Fruit fly (Drosophila melanogaster) whole organism, embryonic: ENCODE measurements around the gene CG13085.

Experiments
- Abd-B ChIP-seq: fragments of 200-800 bp; sonication (Bioruptor generic); optimal IDR thresholded peaks from 2 replicates; lab custom pipeline; 2018; ENCODE audit warnings: missing biosample characterization, mild to moderate bottlenecking, missing genetic modification characterization, moderate library complexity
- Adf1 ChIP-seq: fragments of 200-800 bp; sonication (Bioruptor generic); IDR thresholded peaks from 2 replicates; pipeline ENCODE4 v1.3.6; 2022; ENCODE audit warnings: missing biosample characterization, missing genetic modification characterization
- Aef1 ChIP-seq: fragments of 200-800 bp; sonication (Bioruptor generic); IDR thresholded peaks from 3 replicates; pipeline ENCODE4 v1.3.6; 2022; ENCODE audit warnings: missing biosample characterization, missing genetic modification characterization
- Blimp-1 ChIP-seq: fragments of 200-800 bp; sonication (Bioruptor generic); optimal IDR thresholded peaks from 3 replicates; lab custom pipeline; 2018; ENCODE audit warnings: missing biosample characterization, missing genetic modification characterization, mild to moderate bottlenecking, moderate library complexity, missing genetic modification reagents
- CG10267 ChIP-seq: fragments of 200-800 bp; sonication (Bioruptor generic); optimal IDR thresholded peaks from 2 replicates; lab custom pipeline; 2018; ENCODE audit warnings: missing biosample characterization, mild to moderate bottlenecking, missing genetic modification characterization, moderate library complexity
- CG10979 ChIP-seq: fragments of 200-800 bp; sonication (Bioruptor generic); optimal IDR thresholded peaks from 2 replicates; lab custom pipeline; 2018; ENCODE audit warnings: missing biosample characterization, mild to moderate bottlenecking, missing genetic modification characterization, moderate library complexity
- CG11247 ChIP-seq: fragments of 200-800 bp; sonication (Bioruptor generic); IDR thresholded peaks from 2 replicates; pipeline ENCODE4 v1.3.6; 2022; ENCODE audit warnings: missing biosample characterization, missing genetic modification characterization
- CG11504 ChIP-seq: fragments of 200-800 bp; sonication (Bioruptor generic); optimal IDR thresholded peaks from 3 replicates; lab custom pipeline; 2019; ENCODE audit warnings: missing biosample characterization, mild to moderate bottlenecking, missing genetic modification characterization, moderate library complexity
- CG12071 ChIP-seq: fragments of 200-800 bp; sonication (Bioruptor generic); optimal IDR thresholded peaks from 3 replicates; lab custom pipeline; 2018; ENCODE audit warnings: missing biosample characterization, mild to moderate bottlenecking, missing genetic modification characterization
- CG12391 ChIP-seq: fragments of 200-800 bp; sonication (Bioruptor generic); optimal IDR thresholded peaks from 3 replicates; lab custom pipeline; 2018; ENCODE audit warnings: missing biosample characterization, mild to moderate bottlenecking, missing genetic modification characterization, moderate library complexity
- CG17328 ChIP-seq: fragments of 200-800 bp; sonication (Bioruptor generic); IDR thresholded peaks from 2 replicates; pipeline ENCODE4 v1.3.6; 2022; ENCODE audit warnings: missing biosample characterization, missing genetic modification characterization
- CG18262 ChIP-seq: fragments of 200-800 bp; optimal IDR thresholded peaks from 3 replicates; lab custom pipeline; 2019; ENCODE audit warnings: missing biosample characterization, mild to moderate bottlenecking, missing genetic modification characterization, moderate library complexity
- CG2712 ChIP-seq: fragments of 200-800 bp; optimal IDR thresholded peaks from 3 replicates; lab custom pipeline; 2019; ENCODE audit warnings: missing biosample characterization, mild to moderate bottlenecking, missing genetic modification characterization, moderate library complexity
- CG34224 ChIP-seq: fragments of 200-800 bp; sonication (Bioruptor generic); IDR thresholded peaks from 3 replicates; pipeline ENCODE4 v1.3.6; 2022; ENCODE audit warnings: missing biosample characterization, missing genetic modification characterization; ENCODE audit not compliant: partially characterized antibody
- CG42726 ChIP-seq: fragments of 200-800 bp; sonication (Bioruptor generic); IDR thresholded peaks from 2 replicates; pipeline ENCODE4 v1.3.6; 2022; ENCODE audit warnings: missing biosample characterization, missing genetic modification characterization; ENCODE audit not compliant: partially characterized antibody
- CG6254 ChIP-seq: fragments of 200-800 bp; sonication (Bioruptor generic); optimal IDR thresholded peaks from 3 replicates; lab custom pipeline; 2017; ENCODE audit warnings: mild to moderate bottlenecking, missing biosample characterization, missing genetic modification reagents, missing genetic modification characterization
- CG6813 ChIP-seq: fragments of 200-800 bp; sonication (Bioruptor generic); optimal IDR thresholded peaks from 2 replicates; lab custom pipeline; 2017; ENCODE audit warnings: missing biosample characterization, missing genetic modification characterization, mild to moderate bottlenecking, moderate library complexity, missing genetic modification reagents
- CG7839 ChIP-seq: fragments of 200-800 bp; sonication (Bioruptor generic); optimal IDR thresholded peaks from 3 replicates; lab custom pipeline; 2018; ENCODE audit warnings: missing biosample characterization, mild to moderate bottlenecking, missing genetic modification characterization, moderate library complexity
- CG8359 ChIP-seq: fragments of 200-800 bp; sonication (Bioruptor generic); optimal IDR thresholded peaks from 2 replicates; lab custom pipeline; 2017; ENCODE audit warnings: missing biosample characterization, mild to moderate bottlenecking, missing genetic modification characterization, borderline replicate concordance
- CG9727 ChIP-seq: fragments of 200-800 bp; sonication (Bioruptor generic); optimal IDR thresholded peaks from 3 replicates; lab custom pipeline; 2017; ENCODE audit warnings: missing biosample characterization, mild to moderate bottlenecking, missing genetic modification characterization
- D ChIP-seq, 2 experiments: fragments of 200-800 bp in 1 of 2; fragments of >200 bp in 1 of 2; sonication (Bioruptor generic) in 1 of 2; optimal IDR thresholded peaks; 2 replicates in 1 of 2; 3 replicates in 1 of 2; lab custom pipeline; 2017; ENCODE audit warnings: mild to moderate bottlenecking in 1 of 2, missing biosample characterization in 1 of 2, missing genetic modification characterization in 1 of 2, missing genetic modification reagents in 1 of 2
- D19A ChIP-seq: fragments of 200-800 bp; optimal IDR thresholded peaks from 3 replicates; lab custom pipeline; 2019; ENCODE audit warnings: missing biosample characterization, mild to moderate bottlenecking, missing genetic modification characterization, moderate library complexity
- Dek ChIP-seq: fragments of 200-800 bp; sonication (Bioruptor generic); optimal IDR thresholded peaks from 3 replicates; lab custom pipeline; 2019; ENCODE audit warnings: missing biosample characterization, mild to moderate bottlenecking, missing genetic modification characterization, moderate library complexity
- Dll ChIP-seq: fragments of 200-800 bp; sonication (Bioruptor generic); IDR thresholded peaks from 4 replicates; pipeline ENCODE4 v1.3.6; 2022; ENCODE audit warnings: missing biosample characterization, missing genetic modification characterization; ENCODE audit not compliant: partially characterized antibody
- Mad ChIP-seq: fragments of 200-800 bp; sonication (Bioruptor generic); optimal IDR thresholded peaks from 2 replicates; lab custom pipeline; 2016; ENCODE audit warnings: missing biosample characterization, missing genetic modification characterization
- Pdp1 ChIP-seq, 2 experiments: fragments of 200-800 bp; sonication (Bioruptor generic); optimal IDR thresholded peaks; 3 replicates each; lab custom pipeline; 2016; ENCODE audit warnings: missing biosample characterization in 2 of 2, missing genetic modification characterization in 2 of 2, mild to moderate bottlenecking in 1 of 2, moderate library complexity in 1 of 2
- Rfx ChIP-seq: fragments of 200-800 bp; sonication (Bioruptor generic); IDR thresholded peaks from 2 replicates; pipeline ENCODE4 v1.3.6; 2022; ENCODE audit warnings: missing biosample characterization, missing genetic modification characterization
- Ssrp ChIP-seq: fragments of 200-800 bp; sonication (Bioruptor generic); optimal IDR thresholded peaks from 2 replicates; lab custom pipeline; 2018; ENCODE audit warnings: missing biosample characterization, mild to moderate bottlenecking, missing genetic modification characterization, moderate library complexity
- Xrp1 ChIP-seq: fragments of 200-800 bp; sonication (Bioruptor generic); IDR thresholded peaks from 2 replicates; pipeline ENCODE4 v1.3.6; 2022; ENCODE audit warnings: missing biosample characterization, missing genetic modification characterization
- abd-A ChIP-seq: fragments of 200-800 bp; sonication (Bioruptor generic); optimal IDR thresholded peaks from 3 replicates; lab custom pipeline; 2019; ENCODE audit warnings: missing biosample characterization, mild to moderate bottlenecking, missing genetic modification characterization, moderate library complexity
- amos ChIP-seq: fragments of 200-800 bp; sonication (Bioruptor generic); IDR thresholded peaks from 2 replicates; pipeline ENCODE4 v1.3.6; 2022; ENCODE audit warnings: missing biosample characterization, missing genetic modification characterization; ENCODE audit not compliant: partially characterized antibody
- bigmax ChIP-seq: fragments of 200-800 bp; sonication (Bioruptor generic); optimal IDR thresholded peaks from 2 replicates; lab custom pipeline; 2018; ENCODE audit warnings: missing biosample characterization, mild to moderate bottlenecking, missing genetic modification characterization
- bsh ChIP-seq, 2 experiments: fragments of 200-800 bp; sonication (Bioruptor generic); optimal IDR thresholded peaks; 2 replicates each; lab custom pipeline; 2017 to 2018; ENCODE audit warnings: mild to moderate bottlenecking in 2 of 2, missing biosample characterization in 2 of 2, missing genetic modification characterization in 2 of 2, moderate library complexity in 1 of 2
- chm ChIP-seq: fragments of 200-800 bp; sonication (Bioruptor generic); IDR thresholded peaks from 2 replicates; pipeline ENCODE4 v1.3.6; 2022; ENCODE audit warnings: missing biosample characterization, missing genetic modification characterization
- dmrt11E ChIP-seq: fragments of 200-800 bp; sonication (Bioruptor generic); optimal IDR thresholded peaks from 3 replicates; lab custom pipeline; 2018; ENCODE audit warnings: missing biosample characterization, mild to moderate bottlenecking, missing genetic modification characterization, moderate library complexity
- eyg ChIP-seq: fragments of 200-800 bp; sonication (Bioruptor generic); optimal IDR thresholded peaks from 3 replicates; lab custom pipeline; 2016; ENCODE audit warnings: missing biosample characterization, missing genetic modification characterization
- gem ChIP-seq: fragments of 200-800 bp; sonication (Bioruptor generic); optimal IDR thresholded peaks from 2 replicates; lab custom pipeline; 2019; ENCODE audit warnings: missing biosample characterization, mild to moderate bottlenecking, missing genetic modification characterization, moderate library complexity
- gfzf ChIP-seq: fragments of 200-800 bp; sonication (Bioruptor generic); optimal IDR thresholded peaks from 2 replicates; lab custom pipeline; 2016; ENCODE audit warnings: missing biosample characterization, mild to moderate bottlenecking, missing genetic modification characterization, moderate library complexity
- gsb ChIP-seq: fragments of 200-800 bp; sonication (Bioruptor generic); IDR thresholded peaks from 2 replicates; pipeline ENCODE4 v1.3.6; 2022; ENCODE audit warnings: missing biosample characterization, missing genetic modification characterization
- ind ChIP-seq: fragments of 200-800 bp; sonication (Bioruptor generic); optimal IDR thresholded peaks from 3 replicates; lab custom pipeline; 2016; ENCODE audit warnings: missing biosample characterization, missing genetic modification characterization
- knrl ChIP-seq: fragments of 200-800 bp; sonication (Bioruptor generic); IDR thresholded peaks from 3 replicates; pipeline ENCODE4 v1.3.6; 2022; ENCODE audit warnings: missing biosample characterization, missing genetic modification characterization; ENCODE audit not compliant: partially characterized antibody
- lilli ChIP-seq: fragments of 200-800 bp; sonication (Bioruptor generic); optimal IDR thresholded peaks from 3 replicates; lab custom pipeline; 2016; ENCODE audit warnings: missing biosample characterization, missing genetic modification characterization
- lola ChIP-seq, 3 experiments: fragments of >200 bp in 2 of 3; fragments of 200-800 bp in 1 of 3; sonication (Bioruptor generic) in 1 of 3; optimal IDR thresholded peaks; 2 replicates each; lab custom pipeline; 2017 to 2019; ENCODE audit warnings: missing biosample characterization in 3 of 3, missing genetic modification characterization in 3 of 3, mild to moderate bottlenecking in 1 of 3, moderate library complexity in 1 of 3
- pan ChIP-seq, 4 experiments: fragments of >200 bp in 3 of 4; fragments of 200-800 bp in 1 of 4; sonication (Bioruptor generic) in 1 of 4; optimal IDR thresholded peaks in 3 of 4; IDR thresholded peaks in 1 of 4; 2 replicates each; pipeline versions ENCODE4 v1.3.6 to Lab custom; 2017 to 2022; ENCODE audit warnings: missing biosample characterization in 2 of 4, missing genetic modification characterization in 2 of 4, mixed read lengths in 1 of 4
- phol ChIP-seq: fragments of 200-800 bp; sonication (Bioruptor generic); optimal IDR thresholded peaks from 3 replicates; lab custom pipeline; 2018; ENCODE audit warnings: missing biosample characterization, mild to moderate bottlenecking, missing genetic modification characterization, moderate library complexity
- sens ChIP-seq: fragments of 200-800 bp; sonication (Bioruptor generic); peaks from one replicate; lab custom pipeline; 2016; ENCODE audit warnings: missing biosample characterization, missing genetic modification characterization
- slbo ChIP-seq: fragments of 200-800 bp; sonication (Bioruptor generic); IDR thresholded peaks from 2 replicates; pipeline ENCODE4 v1.3.6; 2022; ENCODE audit warnings: missing biosample characterization, missing genetic modification characterization
- so ChIP-seq: fragments of 200-800 bp; sonication (Bioruptor generic); IDR thresholded peaks from 3 replicates; pipeline ENCODE4 v1.3.6; 2022; ENCODE audit warnings: missing biosample characterization, missing genetic modification characterization

CG13085 gene

DNA sequence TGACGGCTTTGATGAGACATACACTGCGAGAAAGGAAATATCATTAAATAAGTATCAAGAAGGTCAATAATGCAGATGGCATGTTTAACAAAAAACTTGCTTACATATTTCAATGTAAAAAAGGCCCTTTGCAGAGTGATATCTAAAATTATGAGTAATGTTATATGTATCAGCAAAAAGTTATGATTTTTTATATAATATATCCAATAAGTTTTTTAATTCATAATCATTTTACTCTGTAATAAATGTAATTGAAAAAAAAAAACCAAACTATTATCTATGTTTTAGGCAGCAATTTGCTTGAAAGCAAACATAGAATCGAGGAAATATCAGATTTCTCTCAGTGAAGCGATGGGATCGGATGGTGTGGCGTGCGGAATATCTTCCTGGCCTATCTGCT is 45.9 kb downstream of the CG13085 start:
- no peak for TF ChIP-seq CG12071 (GFP tag; lab: Kevin White, UChicago)
- no peak for TF ChIP-seq CG6813 (GFP tag; lab: Kevin White, UChicago)
- no peak for TF ChIP-seq pan (optimal IDR thresholded peaks at IDR 0.05; lab: Kevin White, UChicago)
- no peak for TF ChIP-seq pan (GFP tag; optimal IDR thresholded peaks at IDR 0.05 in 1 of 2, IDR thresholded peaks at IDR 0.05 in 1 of 2)
- TF ChIP-seq Blimp-1 = peak; percentile 7
- TF ChIP-seq lilli (GFP tag; lab: Kevin White, UChicago) = no peak
- peak; percentile 2 for TF ChIP-seq Ssrp (tag; lab: Kevin White, UChicago)
- no peak for TF ChIP-seq gsb (GFP tag; lab: Robert Waterston, UW)
- TF ChIP-seq D19A (tag; lab: Kevin White, UChicago) = peak; percentile 7
- TF ChIP-seq sens = no peak
- peak; percentile 44 for TF ChIP-seq dmrt11E (tag; lab: Kevin White, UChicago)
- peak in 1 of 2 experiments; percentile 22 for TF ChIP-seq bsh (GFP tag; optimal IDR thresholded peaks at IDR 0.05; lab: Kevin White, UChicago)
- TF ChIP-seq CG34224 (GFP tag; lab: Robert Waterston, UW) = no peak
- no peak for TF ChIP-seq knrl
- TF ChIP-seq Abd-B (GFP tag; lab: Kevin White, UChicago) = no peak
- TF ChIP-seq amos = no peak
- TF ChIP-seq CG7839 (tag; lab: Kevin White, UChicago) = peak; percentile 28
- peak; percentile 36 for TF ChIP-seq CG9727 (GFP tag; lab: Kevin White, UChicago)
- no peak for TF ChIP-seq CG8359 (GFP tag; lab: Kevin White, UChicago)
- no peak for TF ChIP-seq so (GFP tag; lab: Robert Waterston, UW)
- TF ChIP-seq eyg (GFP tag; lab: Kevin White, UChicago) = no peak
- no peak for TF ChIP-seq Pdp1 (GFP tag; optimal IDR thresholded peaks at IDR 0.05; lab: Kevin White, UChicago)
- TF ChIP-seq gem (tag; lab: Kevin White, UChicago) = peak; percentile 41
- no peak for TF ChIP-seq gfzf (GFP tag; lab: Kevin White, UChicago)
- no peak for TF ChIP-seq Dll (GFP tag; lab: Robert Waterston, UW)
- TF ChIP-seq lola (GFP tag; optimal IDR thresholded peaks at IDR 0.05; lab: Kevin White, UChicago) = peak in 1 of 3 experiments; percentile 48
- no peak for TF ChIP-seq CG10267 (tag; lab: Kevin White, UChicago)
- peak; percentile 43 for TF ChIP-seq CG2712 (tag; lab: Kevin White, UChicago)
- TF ChIP-seq Xrp1 (GFP tag; lab: Robert Waterston, UW) = no peak
- TF ChIP-seq CG42726 (GFP tag; lab: Robert Waterston, UW) = no peak
- no peak for TF ChIP-seq CG6254 (GFP tag; lab: Kevin White, UChicago)
- peak; percentile 34 for TF ChIP-seq phol
- no peak for TF ChIP-seq CG17328 (GFP tag; lab: Robert Waterston, UW)
- no peak for TF ChIP-seq abd-A (tag; lab: Kevin White, UChicago)
- TF ChIP-seq bigmax (GFP tag; lab: Kevin White, UChicago) = no peak
- TF ChIP-seq CG18262 (tag; lab: Kevin White, UChicago) = peak; percentile 58
- TF ChIP-seq ind (GFP tag; lab: Kevin White, UChicago) = no peak
- peak; percentile 1 for TF ChIP-seq CG12391
- no peak for TF ChIP-seq slbo (GFP tag; lab: Robert Waterston, UW)
- no peak for TF ChIP-seq Dek (tag; lab: Kevin White, UChicago)
- no peak for TF ChIP-seq Adf1 (GFP tag; lab: Robert Waterston, UW)
- TF ChIP-seq chm (GFP tag; lab: Robert Waterston, UW) = no peak
- no peak for TF ChIP-seq CG11247 (GFP tag; lab: Robert Waterston, UW)
- TF ChIP-seq Rfx (GFP tag; lab: Robert Waterston, UW) = no peak
- no peak for TF ChIP-seq Aef1
- TF ChIP-seq CG11504 (tag; lab: Kevin White, UChicago) = peak; percentile 54
- TF ChIP-seq Mad (GFP tag; lab: Kevin White, UChicago) = no peak
- no peak for TF ChIP-seq D (optimal IDR thresholded peaks at IDR 0.05; lab: Kevin White, UChicago)
- peak; percentile 24 for TF ChIP-seq D (GFP tag; optimal IDR thresholded peaks at IDR 0.05; lab: Kevin White, UChicago)
- peak; percentile 54 for TF ChIP-seq CG10979 (tag; lab: Kevin White, UChicago)
